Fruit fly (Drosophila melanogaster) whole organism, embryonic: ENCODE data around the gene Osi19.
A peak's percentile ranks its signal among the peaks of the same experiment; 100 is the strongest.

Experiments used
- ATbp ChIP-seq: fragments of 200-800 bp; sonication (Bioruptor generic); optimal IDR thresholded peaks from 2 replicates; lab custom pipeline; 2017; ENCODE audit warnings: missing biosample characterization, mild to moderate bottlenecking, missing genetic modification characterization, missing genetic modification reagents
- Blimp-1 ChIP-seq: fragments of 200-800 bp; sonication (Bioruptor generic); optimal IDR thresholded peaks from 3 replicates; lab custom pipeline; 2018; ENCODE audit warnings: missing biosample characterization, missing genetic modification characterization, mild to moderate bottlenecking, moderate library complexity, missing genetic modification reagents
- C15 ChIP-seq: fragments of 200-800 bp; sonication (Bioruptor generic); IDR thresholded peaks from 3 replicates; pipeline ENCODE4 v1.3.6; 2022; ENCODE audit warnings: missing biosample characterization, missing genetic modification characterization
- CG11093 ChIP-seq: fragments of 200-800 bp; sonication (Bioruptor generic); IDR thresholded peaks from 3 replicates; pipeline ENCODE4 v1.3.6; 2022; ENCODE audit warnings: missing biosample characterization, missing genetic modification characterization
- CG12071 ChIP-seq: fragments of 200-800 bp; sonication (Bioruptor generic); optimal IDR thresholded peaks from 3 replicates; lab custom pipeline; 2018; ENCODE audit warnings: missing biosample characterization, mild to moderate bottlenecking, missing genetic modification characterization
- CG1233 ChIP-seq: fragments of 200-800 bp; sonication (Bioruptor generic); optimal IDR thresholded peaks from 4 replicates; lab custom pipeline; 2018; ENCODE audit warnings: missing biosample characterization, mild to moderate bottlenecking, missing genetic modification characterization
- CG13287 ChIP-seq: fragments of 200-800 bp; sonication (Bioruptor generic); IDR thresholded peaks from 2 replicates; pipeline ENCODE4 v1.3.6; 2022; ENCODE audit warnings: missing biosample characterization, missing genetic modification characterization; ENCODE audit not compliant: partially characterized antibody
- CG15011 ChIP-seq: fragments of 200-800 bp; sonication (Bioruptor generic); optimal IDR thresholded peaks from 3 replicates; lab custom pipeline; 2018; ENCODE audit warnings: missing biosample characterization, mild to moderate bottlenecking, missing genetic modification characterization
- CG15696 ChIP-seq: fragments of 200-800 bp; sonication (Bioruptor generic); optimal IDR thresholded peaks from 2 replicates; lab custom pipeline; 2019; ENCODE audit warnings: missing biosample characterization, mild to moderate bottlenecking, missing genetic modification characterization, moderate library complexity
- CG17912 ChIP-seq: fragments of 200-800 bp; sonication (Bioruptor generic); optimal IDR thresholded peaks from 2 replicates; lab custom pipeline; 2018; ENCODE audit warnings: missing biosample characterization, mild to moderate bottlenecking, missing genetic modification characterization
- CG18476 ChIP-seq: fragments of 200-800 bp; sonication (Bioruptor generic); optimal IDR thresholded peaks from 2 replicates; lab custom pipeline; 2016; ENCODE audit warnings: missing biosample characterization, mild to moderate bottlenecking, missing genetic modification characterization
- CG30403 ChIP-seq: fragments of 200-800 bp; sonication (Bioruptor generic); optimal IDR thresholded peaks from 3 replicates; lab custom pipeline; 2016; ENCODE audit warnings: missing biosample characterization, missing genetic modification characterization
- CG34224 ChIP-seq: fragments of 200-800 bp; sonication (Bioruptor generic); IDR thresholded peaks from 3 replicates; pipeline ENCODE4 v1.3.6; 2022; ENCODE audit warnings: missing biosample characterization, missing genetic modification characterization; ENCODE audit not compliant: partially characterized antibody
- CG6765 ChIP-seq: fragments of 200-800 bp; sonication (Bioruptor generic); optimal IDR thresholded peaks from 3 replicates; lab custom pipeline; 2017; ENCODE audit warnings: missing biosample characterization, mild to moderate bottlenecking, missing genetic modification characterization
- CG7839 ChIP-seq: fragments of 200-800 bp; sonication (Bioruptor generic); optimal IDR thresholded peaks from 3 replicates; lab custom pipeline; 2018; ENCODE audit warnings: missing biosample characterization, mild to moderate bottlenecking, missing genetic modification characterization, moderate library complexity
- CG7928 ChIP-seq: fragments of 200-800 bp; sonication (Bioruptor generic); optimal IDR thresholded peaks from 2 replicates; lab custom pipeline; 2017; ENCODE audit warnings: missing biosample characterization, mild to moderate bottlenecking, missing genetic modification characterization
- CG8924 ChIP-seq: fragments of 200-800 bp; optimal IDR thresholded peaks from 3 replicates; lab custom pipeline; 2019; ENCODE audit warnings: missing biosample characterization, mild to moderate bottlenecking, missing genetic modification characterization, moderate library complexity
- D19A ChIP-seq: fragments of 200-800 bp; optimal IDR thresholded peaks from 3 replicates; lab custom pipeline; 2019; ENCODE audit warnings: missing biosample characterization, mild to moderate bottlenecking, missing genetic modification characterization, moderate library complexity
- Dip2 ChIP-seq: fragments of 200-800 bp; sonication (Bioruptor generic); IDR thresholded peaks from 2 replicates; pipeline ENCODE4 v1.3.6; 2022; ENCODE audit warnings: missing biosample characterization, missing genetic modification characterization
- HHEX ChIP-seq: fragments of 200-800 bp; sonication (Bioruptor generic); optimal IDR thresholded peaks from 3 replicates; lab custom pipeline; 2017; ENCODE audit warnings: missing biosample characterization, mild to moderate bottlenecking, missing genetic modification characterization, missing genetic modification reagents
- HLH4C ChIP-seq: fragments of 200-800 bp; sonication (Bioruptor generic); IDR thresholded peaks from 3 replicates; pipeline ENCODE4 v1.3.6; 2022; ENCODE audit warnings: missing biosample characterization, missing genetic modification characterization; ENCODE audit not compliant: partially characterized antibody
- Hand ChIP-seq: fragments of 200-800 bp; sonication (Bioruptor generic); optimal IDR thresholded peaks from 2 replicates; lab custom pipeline; 2017; ENCODE audit warnings: mild to moderate bottlenecking, missing biosample characterization, missing genetic modification reagents, missing genetic modification characterization
- Hr51 ChIP-seq, 2 experiments: fragments of 200-800 bp; sonication (Bioruptor generic); optimal IDR thresholded peaks; 2 replicates in 1 of 2; 3 replicates in 1 of 2; lab custom pipeline; 2016 to 2018; ENCODE audit warnings: missing biosample characterization in 2 of 2, missing genetic modification characterization in 2 of 2, mild to moderate bottlenecking in 1 of 2, moderate library complexity in 1 of 2
- Lim3 ChIP-seq: fragments of 200-800 bp; sonication (Bioruptor generic); IDR thresholded peaks from 2 replicates; pipeline ENCODE4 v1.3.6; 2022; ENCODE audit warnings: missing biosample characterization, missing genetic modification characterization
- MESR4 ChIP-seq: fragments of 200-800 bp; sonication (Bioruptor generic); optimal IDR thresholded peaks from 2 replicates; lab custom pipeline; 2018; ENCODE audit warnings: missing biosample characterization, mild to moderate bottlenecking, missing genetic modification characterization, moderate library complexity
- Med ChIP-seq: fragments of 200-800 bp; sonication (Bioruptor generic); peaks from one replicate; lab custom pipeline; 2016; ENCODE audit warnings: missing biosample characterization, missing genetic modification characterization, mild to moderate bottlenecking, inconsistent platforms, moderate library complexity
- Mrtf ChIP-seq: fragments of 200-800 bp; sonication (Bioruptor generic); IDR thresholded peaks from 3 replicates; pipeline ENCODE4 v1.3.6; 2022; ENCODE audit warnings: missing biosample characterization, missing genetic modification characterization
- Oaz ChIP-seq: fragments of 200-800 bp; sonication (Bioruptor generic); IDR thresholded peaks from 2 replicates; pipeline ENCODE4 v1.3.6; 2022; ENCODE audit warnings: missing biosample characterization, missing genetic modification characterization
- Oli ChIP-seq: fragments of 200-800 bp; sonication (Bioruptor generic); optimal IDR thresholded peaks from 2 replicates; lab custom pipeline; 2018; ENCODE audit warnings: missing biosample characterization, mild to moderate bottlenecking, missing genetic modification characterization, moderate library complexity
- Taf1 ChIP-seq: fragments of 200-800 bp; sonication (Bioruptor generic); IDR thresholded peaks from 2 replicates; pipeline ENCODE4 v1.3.6; 2022; ENCODE audit warnings: missing biosample characterization, missing genetic modification characterization
- al ChIP-seq: fragments of 200-800 bp; sonication (Bioruptor generic); IDR thresholded peaks from 2 replicates; pipeline ENCODE4 v1.3.6; 2022; ENCODE audit warnings: missing biosample characterization, missing genetic modification characterization
- caup ChIP-seq: fragments of 200-800 bp; sonication (Bioruptor generic); optimal IDR thresholded peaks from 3 replicates; lab custom pipeline; 2017; ENCODE audit warnings: missing biosample characterization, mild to moderate bottlenecking, missing genetic modification characterization, moderate library complexity; ENCODE audit not compliant: severe bottlenecking
- danr ChIP-seq: fragments of 200-800 bp; sonication (Bioruptor generic); IDR thresholded peaks from 2 replicates; pipeline ENCODE4 v1.3.6; 2022; ENCODE audit warnings: missing biosample characterization, missing genetic modification characterization
- dm ChIP-seq: fragments of 200-800 bp; sonication (Bioruptor generic); optimal IDR thresholded peaks from 3 replicates; lab custom pipeline; 2016; ENCODE audit warnings: missing biosample characterization, missing genetic modification characterization
- grn ChIP-seq: fragments of 200-800 bp; sonication (Bioruptor generic); optimal IDR thresholded peaks from 3 replicates; lab custom pipeline; 2017; ENCODE audit warnings: missing biosample characterization, missing genetic modification characterization
- lbe ChIP-seq: fragments of 200-800 bp; sonication (Bioruptor generic); optimal IDR thresholded peaks from 2 replicates; lab custom pipeline; 2016; ENCODE audit warnings: missing biosample characterization, mild to moderate bottlenecking, missing genetic modification characterization
- mam ChIP-seq: fragments of 200-800 bp; sonication (Bioruptor generic); optimal IDR thresholded peaks from 3 replicates; lab custom pipeline; 2016; ENCODE audit warnings: missing biosample characterization, missing genetic modification characterization
- nmo ChIP-seq: fragments of 200-800 bp; sonication (Bioruptor generic); optimal IDR thresholded peaks from 2 replicates; lab custom pipeline; 2018; ENCODE audit warnings: missing biosample characterization, mild to moderate bottlenecking, missing genetic modification characterization, moderate library complexity
- nom ChIP-seq: fragments of 200-800 bp; sonication (Bioruptor generic); optimal IDR thresholded peaks from 2 replicates; lab custom pipeline; 2017; ENCODE audit warnings: missing biosample characterization, missing genetic modification characterization, mild to moderate bottlenecking, moderate library complexity, missing genetic modification reagents
- phol ChIP-seq: fragments of 200-800 bp; sonication (Bioruptor generic); optimal IDR thresholded peaks from 3 replicates; lab custom pipeline; 2018; ENCODE audit warnings: missing biosample characterization, mild to moderate bottlenecking, missing genetic modification characterization, moderate library complexity
- prd ChIP-seq, 3 experiments: fragments of >200 bp in 2 of 3; fragments of 200-800 bp in 1 of 3; sonication (Bioruptor generic) in 1 of 3; optimal IDR thresholded peaks in 2 of 3; IDR thresholded peaks in 1 of 3; 2 replicates in 2 of 3; 3 replicates in 1 of 3; pipeline versions ENCODE4 v1.3.6 to Lab custom; 2017 to 2022; ENCODE audit warnings: missing biosample characterization in 1 of 3, missing genetic modification characterization in 1 of 3
- sens ChIP-seq: fragments of 200-800 bp; sonication (Bioruptor generic); peaks from one replicate; lab custom pipeline; 2016; ENCODE audit warnings: missing biosample characterization, missing genetic modification characterization
- sna ChIP-seq: fragments of 200-800 bp; sonication (Bioruptor generic); IDR thresholded peaks from 2 replicates; pipeline ENCODE4 v1.3.6; 2022; ENCODE audit warnings: missing biosample characterization, missing genetic modification characterization; ENCODE audit not compliant: partially characterized antibody
- tin ChIP-seq: fragments of 200-800 bp; sonication (Bioruptor generic); optimal IDR thresholded peaks from 3 replicates; lab custom pipeline; 2016; ENCODE audit warnings: missing biosample characterization, missing genetic modification characterization
- trem ChIP-seq: fragments of 200-800 bp; optimal IDR thresholded peaks from 3 replicates; lab custom pipeline; 2019; ENCODE audit warnings: missing biosample characterization, mild to moderate bottlenecking, missing genetic modification characterization, moderate library complexity
- unpg ChIP-seq: fragments of 200-800 bp; sonication (Bioruptor generic); optimal IDR thresholded peaks from 3 replicates; lab custom pipeline; 2018; ENCODE audit warnings: missing biosample characterization, mild to moderate bottlenecking, missing genetic modification characterization, moderate library complexity
- zfh1 ChIP-seq: fragments of 200-800 bp; sonication (Bioruptor generic); IDR thresholded peaks from 3 replicates; pipeline ENCODE4 v1.3.6; 2022; ENCODE audit warnings: missing biosample characterization, missing genetic modification characterization

Gene Osi19

dm6 chr3R:6373512-6374306 is 38.5 kb downstream of the Osi19 start (continued):
- TF ChIP-seq mam (GFP tag; lab: Kevin White, UChicago) = peak; percentile 41
- peak; percentile 49 for TF ChIP-seq lbe (GFP tag; lab: Kevin White, UChicago)
- TF ChIP-seq prd (optimal IDR thresholded peaks at IDR 0.05; lab: Kevin White, UChicago) = no peak
- TF ChIP-seq prd (GFP tag; IDR thresholded peaks at IDR 0.05; lab: Robert Waterston, UW) = peak; percentile 24; the same call in 1 of the 3 replicates
- peak; percentile 11 for TF ChIP-seq D19A (tag; lab: Kevin White, UChicago)
- TF ChIP-seq CG17912 (GFP tag; lab: Kevin White, UChicago) = no peak
- TF ChIP-seq ATbp (GFP tag; lab: Kevin White, UChicago) = peak; percentile 10
- no peak for TF ChIP-seq dm (GFP tag; lab: Kevin White, UChicago)
- no peak for TF ChIP-seq sna (GFP tag; lab: Robert Waterston, UW)
- peak; percentile 49; the same call in 1 of the 3 replicates for TF ChIP-seq CG34224
- no peak for TF ChIP-seq CG12071 (GFP tag; lab: Kevin White, UChicago)
- peak; percentile 68 for TF ChIP-seq grn (GFP tag; lab: Kevin White, UChicago)
- TF ChIP-seq danr (GFP tag; lab: Robert Waterston, UW) = peak; percentile 29; the same call in 1 of the 2 replicates
- TF ChIP-seq caup (GFP tag; lab: Kevin White, UChicago) = peak; percentile 86
- peak; percentile 49 for TF ChIP-seq CG13287 (GFP tag; lab: Robert Waterston, UW)
- TF ChIP-seq CG11093 (GFP tag; lab: Robert Waterston, UW) = no peak
- TF ChIP-seq Hand = no peak
- peak in 1 of 2 experiments; percentile 25 for TF ChIP-seq Hr51 (GFP tag; optimal IDR thresholded peaks at IDR 0.05; lab: Kevin White, UChicago)
- TF ChIP-seq Dip2 (GFP tag; lab: Robert Waterston, UW) = no peak
- no peak for TF ChIP-seq Mrtf (GFP tag; lab: Robert Waterston, UW)
- peak; percentile 19; the same call in 1 of the 2 replicates for TF ChIP-seq Taf1 (GFP tag; lab: Robert Waterston, UW)
- peak; percentile 17 for TF ChIP-seq CG18476 (GFP tag; lab: Kevin White, UChicago)
- peak; percentile 22 for TF ChIP-seq phol (tag; lab: Kevin White, UChicago)
- 0 out of 2 replicates have a peak, but pooled peaks have one; percentile 10 for TF ChIP-seq al (GFP tag; lab: Robert Waterston, UW)
- TF ChIP-seq zfh1 (GFP tag; lab: Robert Waterston, UW) = no peak
- peak; percentile 10 for TF ChIP-seq Oli (tag; lab: Kevin White, UChicago)
- peak; percentile 67 for TF ChIP-seq CG15011 (GFP tag; lab: Kevin White, UChicago)
- TF ChIP-seq HLH4C = no peak
- peak; percentile 52 for TF ChIP-seq Blimp-1
- TF ChIP-seq CG30403 (GFP tag; lab: Kevin White, UChicago) = peak; percentile 48
- no peak for TF ChIP-seq Lim3 (GFP tag; lab: Robert Waterston, UW)
- peak; percentile 47 for TF ChIP-seq nom
- peak; percentile 12 for TF ChIP-seq MESR4 (GFP tag; lab: Kevin White, UChicago)
- peak; percentile 73 for TF ChIP-seq HHEX (GFP tag; lab: Kevin White, UChicago)
- TF ChIP-seq tin (GFP tag; lab: Kevin White, UChicago) = no peak
- peak; percentile 65 for TF ChIP-seq CG8924 (tag; lab: Kevin White, UChicago)
- TF ChIP-seq sens (GFP tag; lab: Kevin White, UChicago) = peak; percentile 90
- TF ChIP-seq trem (tag; lab: Kevin White, UChicago) = peak; percentile 33
- TF ChIP-seq CG15696 (tag; lab: Kevin White, UChicago) = peak; percentile 19
- TF ChIP-seq unpg (GFP tag; lab: Kevin White, UChicago) = peak; percentile 40
- no peak for TF ChIP-seq Oaz
- TF ChIP-seq CG1233 (GFP tag; lab: Kevin White, UChicago) = peak; percentile 61
- peak; percentile 34 for TF ChIP-seq CG7839 (tag; lab: Kevin White, UChicago)
- TF ChIP-seq nmo (GFP tag; lab: Kevin White, UChicago) = peak; percentile 21
- peak; percentile 32 for TF ChIP-seq CG7928 (GFP tag; lab: Kevin White, UChicago)
- peak; percentile 55; the same call in 1 of the 3 replicates for TF ChIP-seq C15 (GFP tag; lab: Robert Waterston, UW)
- peak; percentile 52 for TF ChIP-seq CG6765 (GFP tag; lab: Kevin White, UChicago)
- TF ChIP-seq Med (GFP tag; lab: Kevin White, UChicago) = peak; percentile 87
